Fruit fly (Drosophila melanogaster): Measurements from ENCODE around the gene CG5653.

dm6 chr3L:9013745-9014144 is 47.6 kb upstream of the CG5653 start:
- TF ChIP-seq psq (optimal IDR thresholded peaks at IDR 0.05), result no peak
- no peak for TF ChIP-seq EcR (GFP tag; optimal IDR thresholded peaks at IDR 0.05)
- TF ChIP-seq pan (optimal IDR thresholded peaks at IDR 0.05), result no peak
- TF ChIP-seq CG8478 (optimal IDR thresholded peaks at IDR 0.05), result no peak
- no peak for TF ChIP-seq usp (GFP tag; optimal IDR thresholded peaks at IDR 0.05)
